Fruit fly (Drosophila melanogaster): ENCODE data around the gene Abcd3.

DNA sequence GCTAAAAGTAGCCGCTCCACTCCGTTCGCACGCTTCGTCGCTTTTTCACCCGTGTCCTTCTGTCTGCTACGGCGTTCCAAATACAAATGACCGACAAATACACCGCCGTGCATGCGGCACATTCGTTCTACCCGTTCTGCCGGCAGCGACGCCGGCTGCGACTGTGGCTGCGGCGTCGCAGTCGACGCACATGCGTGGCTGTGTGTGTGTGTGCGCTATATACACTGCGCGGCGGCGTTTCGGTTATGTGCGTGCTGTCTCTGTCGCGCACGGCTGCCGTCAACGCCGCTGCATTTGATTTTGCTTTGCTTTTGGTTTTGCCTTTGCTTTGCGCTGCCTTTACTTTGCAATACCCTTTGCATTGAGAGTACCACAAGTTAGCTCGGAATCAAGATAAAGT lies 32.9 kb downstream of the Abcd3 start, which contains the start of gene zld:
- TF ChIP-seq tj (GFP tag; optimal IDR thresholded peaks at IDR 0.05) (no peak), Clk (GFP tag; optimal IDR thresholded peaks at IDR 0.05) (no peak), CG1620 (GFP tag; optimal IDR thresholded peaks at IDR 0.05) (no peak), toe (GFP tag; optimal IDR thresholded peaks at IDR 0.05) (no peak), cic (GFP tag; optimal IDR thresholded peaks at IDR 0.05) (no peak), Hr96 (GFP tag; optimal IDR thresholded peaks at IDR 0.05) (no peak), ovo (GFP tag; optimal IDR thresholded peaks at IDR 0.05) (no peak), kay (GFP tag; ENCODE audit: borderline replicate concordance) (no peak), CG33017 (tag; optimal IDR thresholded peaks at IDR 0.05) (no peak), CG11617 (GFP tag; optimal IDR thresholded peaks at IDR 0.05) (no peak), bab1 (GFP tag; optimal IDR thresholded peaks at IDR 0.05) (no peak), Mnt (GFP tag; optimal IDR thresholded peaks at IDR 0.05) (no peak)

All from whole organism, adult.